Fruit fly (Drosophila melanogaster) whole organism, prepupa: ENCODE data around the gene shop.

ENCODE experiments used
- Blimp-1 ChIP-seq: fragments of 200-800 bp; sonication (Bioruptor generic); optimal IDR thresholded peaks from 3 replicates; lab custom pipeline; 2017; ENCODE audit warnings: missing biosample characterization, missing genetic modification characterization, mild to moderate bottlenecking, moderate library complexity, missing genetic modification reagents
- CG10631 ChIP-seq: fragments of 200-800 bp; sonication (Bioruptor generic); optimal IDR thresholded peaks from 2 replicates; lab custom pipeline; 2016; ENCODE audit warnings: missing biosample characterization, missing genetic modification characterization
- CG11294 ChIP-seq: fragments of 200-800 bp; sonication (Bioruptor generic); IDR thresholded peaks from 2 replicates; pipeline ENCODE4 v1.3.6; 2022; ENCODE audit warnings: missing biosample characterization, missing genetic modification characterization
- CG11762 ChIP-seq: fragments of 200-800 bp; sonication (Bioruptor generic); optimal IDR thresholded peaks from 3 replicates; lab custom pipeline; 2016; ENCODE audit warnings: missing biosample characterization, missing genetic modification characterization; ENCODE audit not compliant: insufficient read depth
- CG1621 ChIP-seq: fragments of 200-800 bp; sonication (Bioruptor generic); optimal IDR thresholded peaks from 3 replicates; lab custom pipeline; 2018; ENCODE audit warnings: missing biosample characterization, mild to moderate bottlenecking, missing genetic modification characterization
- CG16779 ChIP-seq: fragments of 200-800 bp; sonication (Bioruptor generic); optimal IDR thresholded peaks from 3 replicates; lab custom pipeline; 2017; ENCODE audit warnings: missing biosample characterization, mild to moderate bottlenecking, missing genetic modification characterization
- CG3032 ChIP-seq: fragments of 200-800 bp; optimal IDR thresholded peaks from 2 replicates; lab custom pipeline; 2019; ENCODE audit warnings: missing biosample characterization, mild to moderate bottlenecking, missing genetic modification characterization, moderate library complexity
- CG32006 ChIP-seq: fragments of 200-800 bp; sonication (Bioruptor generic); optimal IDR thresholded peaks from 3 replicates; lab custom pipeline; 2017; ENCODE audit warnings: missing biosample characterization, mild to moderate bottlenecking, missing genetic modification characterization
- CG4318 ChIP-seq: fragments of 200-800 bp; sonication (Bioruptor generic); optimal IDR thresholded peaks from 3 replicates; lab custom pipeline; 2017; ENCODE audit warnings: missing biosample characterization, mild to moderate bottlenecking, missing genetic modification characterization
- CG6163 ChIP-seq: fragments of 200-800 bp; sonication (Bioruptor generic); IDR thresholded peaks from 3 replicates; pipeline ENCODE4 v1.3.6; 2022; ENCODE audit warnings: missing biosample characterization, missing genetic modification characterization
- CG6792 ChIP-seq: fragments of 200-800 bp; sonication (Bioruptor generic); optimal IDR thresholded peaks from 3 replicates; lab custom pipeline; 2016; ENCODE audit warnings: missing biosample characterization, missing genetic modification characterization
- CG6808 ChIP-seq: fragments of 200-800 bp; sonication (Bioruptor generic); optimal IDR thresholded peaks from 3 replicates; lab custom pipeline; 2017; ENCODE audit warnings: missing biosample characterization, missing genetic modification characterization, mild to moderate bottlenecking, moderate library complexity, missing genetic modification reagents
- CG7368 ChIP-seq: fragments of 200-800 bp; sonication (Bioruptor generic); optimal IDR thresholded peaks from 3 replicates; lab custom pipeline; 2016; ENCODE audit warnings: missing biosample characterization, missing genetic modification characterization
- CG8319 ChIP-seq: fragments of 200-800 bp; sonication (Bioruptor generic); optimal IDR thresholded peaks from 3 replicates; lab custom pipeline; 2016; ENCODE audit warnings: missing biosample characterization, missing genetic modification characterization
- CG9139 ChIP-seq: fragments of 200-800 bp; sonication (Bioruptor generic); optimal IDR thresholded peaks from 3 replicates; lab custom pipeline; 2017; ENCODE audit warnings: missing biosample characterization, mild to moderate bottlenecking, missing genetic modification characterization
- Eip78C ChIP-seq: fragments of 200-800 bp; sonication (Bioruptor generic); peaks from one replicate; lab custom pipeline; 2016; ENCODE audit warnings: missing biosample characterization, missing genetic modification characterization
- Eip93F ChIP-seq: fragments of 200-800 bp; sonication (Bioruptor generic); optimal IDR thresholded peaks from 2 replicates; lab custom pipeline; 2016; ENCODE audit warnings: missing biosample characterization, mild to moderate bottlenecking, missing genetic modification characterization
- Gug ChIP-seq: fragments of 200-800 bp; sonication (Bioruptor generic); IDR thresholded peaks from 2 replicates; pipeline ENCODE4 v1.3.6; 2022; ENCODE audit warnings: missing biosample characterization, missing genetic modification characterization
- Hr38 ChIP-seq: sonication (Bioruptor generic); optimal IDR thresholded peaks from 2 replicates; lab custom pipeline; 2016; ENCODE audit warnings: missing biosample characterization, missing genetic modification characterization
- Lpt ChIP-seq: fragments of 200-800 bp; sonication (Bioruptor generic); optimal IDR thresholded peaks from 3 replicates; lab custom pipeline; 2016; ENCODE audit warnings: missing biosample characterization, missing genetic modification characterization
- OdsH ChIP-seq: fragments of 200-800 bp; sonication (Bioruptor generic); optimal IDR thresholded peaks from 3 replicates; lab custom pipeline; 2016; ENCODE audit warnings: missing biosample characterization, missing genetic modification characterization
- Smox ChIP-seq: fragments of 200-800 bp; sonication (Bioruptor generic); optimal IDR thresholded peaks from 3 replicates; lab custom pipeline; 2016; ENCODE audit warnings: missing biosample characterization, missing genetic modification characterization
- Sox102F ChIP-seq: fragments of 200-800 bp; sonication (Bioruptor generic); optimal IDR thresholded peaks from 2 replicates; lab custom pipeline; 2016; ENCODE audit warnings: missing biosample characterization, mild to moderate bottlenecking, missing genetic modification characterization
- Sox14 ChIP-seq: fragments of 200-800 bp; sonication (Bioruptor generic); optimal IDR thresholded peaks from 3 replicates; lab custom pipeline; 2016; ENCODE audit warnings: missing biosample characterization, missing genetic modification characterization
- Sox15 ChIP-seq: fragments of 200-800 bp; sonication (Bioruptor generic); optimal IDR thresholded peaks from 3 replicates; lab custom pipeline; 2016; ENCODE audit warnings: missing biosample characterization, missing genetic modification characterization
- achi ChIP-seq: fragments of 200-800 bp; sonication (Bioruptor generic); optimal IDR thresholded peaks from 3 replicates; lab custom pipeline; 2016; ENCODE audit warnings: missing biosample characterization, missing genetic modification characterization
- dac ChIP-seq: fragments of 200-800 bp; sonication (Bioruptor generic); optimal IDR thresholded peaks from 2 replicates; lab custom pipeline; 2017; ENCODE audit warnings: missing biosample characterization, mild to moderate bottlenecking, missing genetic modification characterization
- dsx ChIP-seq: fragments of 200-800 bp; optimal IDR thresholded peaks from 3 replicates; lab custom pipeline; 2019; ENCODE audit warnings: missing biosample characterization, mild to moderate bottlenecking, missing genetic modification characterization, moderate library complexity; ENCODE audit not compliant: poor library complexity, severe bottlenecking
- eg ChIP-seq: fragments of 200-800 bp; sonication (Bioruptor generic); IDR thresholded peaks from 3 replicates; pipeline ENCODE4 v1.3.6; 2022; ENCODE audit warnings: missing biosample characterization, missing genetic modification characterization
- esn ChIP-seq: fragments of 200-800 bp; sonication (Bioruptor generic); optimal IDR thresholded peaks from 2 replicates; lab custom pipeline; 2016; ENCODE audit warnings: missing biosample characterization, mild to moderate bottlenecking, missing genetic modification characterization, moderate library complexity
- fd59A ChIP-seq: fragments of 200-800 bp; sonication (Bioruptor generic); optimal IDR thresholded peaks from 2 replicates; lab custom pipeline; 2017; ENCODE audit warnings: missing biosample characterization, mild to moderate bottlenecking, missing genetic modification characterization, missing genetic modification reagents
- fd85E ChIP-seq: fragments of 200-800 bp; sonication (Bioruptor generic); optimal IDR thresholded peaks from 3 replicates; lab custom pipeline; 2016; ENCODE audit warnings: missing biosample characterization, missing genetic modification characterization
- fkh ChIP-seq: fragments of 200-800 bp; sonication (Bioruptor generic); optimal IDR thresholded peaks from 3 replicates; lab custom pipeline; 2017; ENCODE audit warnings: missing biosample characterization, mild to moderate bottlenecking, missing genetic modification characterization, moderate library complexity
- lz ChIP-seq: fragments of 200-800 bp; sonication (Bioruptor generic); optimal IDR thresholded peaks from 3 replicates; lab custom pipeline; 2016; ENCODE audit warnings: missing biosample characterization, missing genetic modification characterization
- net ChIP-seq: fragments of 200-800 bp; sonication (Bioruptor generic); optimal IDR thresholded peaks from 3 replicates; lab custom pipeline; 2016; ENCODE audit warnings: missing biosample characterization, missing genetic modification characterization
- spab ChIP-seq: fragments of 200-800 bp; sonication (Bioruptor generic); optimal IDR thresholded peaks from 2 replicates; lab custom pipeline; 2017; ENCODE audit warnings: missing biosample characterization, mild to moderate bottlenecking, missing genetic modification characterization, missing genetic modification reagents
- ss ChIP-seq, 2 experiments: fragments of 200-800 bp; sonication (Bioruptor generic); optimal IDR thresholded peaks; 2 replicates in 1 of 2; 3 replicates in 1 of 2; lab custom pipeline; 2017 to 2018; ENCODE audit warnings: mild to moderate bottlenecking in 2 of 2, missing biosample characterization in 2 of 2, missing genetic modification characterization in 2 of 2, moderate library complexity in 1 of 2
- svp ChIP-seq: fragments of 200-800 bp; sonication (Bioruptor generic); peaks from one replicate; lab custom pipeline; 2016; ENCODE audit warnings: missing biosample characterization, missing genetic modification characterization
- vri ChIP-seq: fragments of 200-800 bp; sonication (Bioruptor generic); optimal IDR thresholded peaks from 3 replicates; lab custom pipeline; 2016; ENCODE audit warnings: missing biosample characterization, mild to moderate bottlenecking, missing genetic modification characterization

The shop gene

dm6 chrX:18869489-18870132 is 21.2 kb upstream of the shop start (continued):
- TF ChIP-seq Eip93F (GFP tag; lab: Kevin White, UChicago) (no peak), CG7368 (peak; percentile 77), CG11762 (peak; percentile 56), fd59A (GFP tag; lab: Kevin White, UChicago) (peak; percentile 62), vri (no peak), eg (peak; percentile 78), Hr38 (GFP tag; lab: Kevin White, UChicago) (no peak), net (GFP tag; lab: Kevin White, UChicago) (peak; percentile 64), dac (no peak), svp (GFP tag; lab: Kevin White, UChicago) (no peak), ss (GFP tag; optimal IDR thresholded peaks at IDR 0.05; lab: Kevin White, UChicago) (peak; percentile 65 to 70), esn (peak; percentile 77), CG10631 (GFP tag; lab: Kevin White, UChicago) (peak; percentile 69), CG1621 (tag; lab: Kevin White, UChicago) (peak; percentile 54), Sox15 (GFP tag; lab: Kevin White, UChicago) (peak; percentile 54), Gug (peak; percentile 68), CG6163 (GFP tag; lab: Robert Waterston, UW) (peak; percentile 86), lz (peak; percentile 71), CG3032 (tag; lab: Kevin White, UChicago) (peak; percentile 59)

dm6 chrX:18868142-18868541 is 19.8 kb upstream of the shop start:
- TF ChIP-seq CG8319 (GFP tag; lab: Kevin White, UChicago) (no peak), Sox14 (GFP tag; lab: Kevin White, UChicago) (no peak), svp (GFP tag; lab: Kevin White, UChicago) (peak; percentile 61), Eip78C (peak; percentile 49), ss (GFP tag; optimal IDR thresholded peaks at IDR 0.05; lab: Kevin White, UChicago) (peak in 1 of 2 experiments; percentile 31), lz (no peak), Lpt (GFP tag; lab: Kevin White, UChicago) (no peak), CG6792 (no peak), CG9139 (GFP tag; lab: Kevin White, UChicago) (no peak)

dm6 chrX:18866289-18866832 is 18.0 kb upstream of the shop start:
- peak; percentile 10 for TF ChIP-seq spab (GFP tag; lab: Kevin White, UChicago)
- TF ChIP-seq CG6163 (GFP tag; lab: Robert Waterston, UW): 0 out of 3 replicates have a peak, but pooled peaks have one; percentile 16
- TF ChIP-seq ss (GFP tag; optimal IDR thresholded peaks at IDR 0.05; lab: Kevin White, UChicago): peak; percentile 77 to 81
- TF ChIP-seq Blimp-1 (GFP tag; lab: Kevin White, UChicago): no peak
- peak; percentile 63 for TF ChIP-seq CG6808 (GFP tag; lab: Kevin White, UChicago)
- peak; percentile 0 for TF ChIP-seq Sox14 (GFP tag; lab: Kevin White, UChicago)
- no peak for TF ChIP-seq dsx (GFP tag; lab: Kevin White, UChicago)
- TF ChIP-seq CG9139 (GFP tag; lab: Kevin White, UChicago): peak; percentile 59

dm6 chrX:18864483-18865358 is 16.4 kb upstream of the shop start:
- no peak for TF ChIP-seq dsx (GFP tag; lab: Kevin White, UChicago)
- TF ChIP-seq Lpt (GFP tag; lab: Kevin White, UChicago): peak; percentile 0
- TF ChIP-seq Sox14 (GFP tag; lab: Kevin White, UChicago): no peak
- no peak for TF ChIP-seq ss (GFP tag; optimal IDR thresholded peaks at IDR 0.05; lab: Kevin White, UChicago)
- no peak for TF ChIP-seq CG4318 (GFP tag; lab: Kevin White, UChicago)
- no peak for TF ChIP-seq CG10631 (GFP tag; lab: Kevin White, UChicago)
- peak; percentile 53 for TF ChIP-seq Eip78C
- no peak for TF ChIP-seq eg
- no peak for TF ChIP-seq CG32006 (GFP tag; lab: Kevin White, UChicago)
- TF ChIP-seq Smox (GFP tag; lab: Kevin White, UChicago): no peak
- TF ChIP-seq Hr38 (GFP tag; lab: Kevin White, UChicago): no peak
- TF ChIP-seq fd85E: no peak
- no peak for TF ChIP-seq svp (GFP tag; lab: Kevin White, UChicago)
- TF ChIP-seq CG11294: no peak
- TF ChIP-seq CG3032 (tag; lab: Kevin White, UChicago): no peak
- no peak for TF ChIP-seq OdsH (GFP tag; lab: Kevin White, UChicago)
- no peak for TF ChIP-seq Sox102F (GFP tag; lab: Kevin White, UChicago)
- TF ChIP-seq fkh (GFP tag; lab: Kevin White, UChicago): peak; percentile 45
- peak; percentile 54; the same call in 1 of the 3 replicates for TF ChIP-seq CG6163 (GFP tag; lab: Robert Waterston, UW)
- no peak for TF ChIP-seq achi (GFP tag; lab: Kevin White, UChicago)
- TF ChIP-seq CG6792: no peak
- no peak for TF ChIP-seq lz
- no peak for TF ChIP-seq dac
- TF ChIP-seq CG16779 (tag; lab: Kevin White, UChicago): no peak
